Worm (Caenorhabditis elegans) whole organism, midembryonic: Measurements from ENCODE around the gene cyld-1.

Source experiments
- T22C8.4 ChIP-seq: fragments of 200-800 bp; sonication (Bioruptor generic); IDR thresholded peaks from 2 replicates; pipeline ENCODE4 v1.3.6; 2022; ENCODE audit warnings: missing genetic modification characterization, missing compliant biosample characterization
- cog-1 ChIP-seq: sonication (generic microtip); optimal IDR thresholded peaks from 2 replicates; lab custom pipeline; 2016; ENCODE audit warnings: missing genetic modification characterization, missing compliant biosample characterization
- flt-1 ChIP-seq: fragments of 200-800 bp; sonication (Bioruptor generic); IDR thresholded peaks from 2 replicates; pipeline ENCODE4 v1.3.6; 2022; ENCODE audit warnings: missing genetic modification characterization, missing compliant biosample characterization
- klf-2 ChIP-seq: fragments of 200-800 bp; sonication (Bioruptor generic); conservative IDR thresholded peaks from 2 replicates; pipeline ENCODE4 v1.3.6; 2022; ENCODE audit warnings: missing genetic modification reagents, missing genetic modification characterization, missing compliant biosample characterization
- med-1 ChIP-seq: sonication (generic microtip); optimal IDR thresholded peaks from 2 replicates; lab custom pipeline; 2017; ENCODE audit warnings: missing genetic modification characterization, mild to moderate bottlenecking, missing compliant biosample characterization, antibody characterized with exemption, missing genetic modification reagents; ENCODE audit not compliant: insufficient read depth
- ref-1 ChIP-seq: fragments of 200-800 bp; sonication (Bioruptor generic); conservative IDR thresholded peaks from 2 replicates; pipeline ENCODE4 v1.3.6; 2022; ENCODE audit warnings: missing genetic modification reagents, missing genetic modification characterization, missing compliant biosample characterization
- tab-1 ChIP-seq: fragments of 200-800 bp; sonication (Bioruptor generic); IDR thresholded peaks from 2 replicates; pipeline ENCODE4 v1.3.6; 2022; ENCODE audit warnings: missing genetic modification characterization, missing compliant biosample characterization
- ztf-23 ChIP-seq: fragments of 200-800 bp; sonication (Bioruptor generic); IDR thresholded peaks from 2 replicates; pipeline ENCODE4 v1.3.6; 2022; ENCODE audit warnings: missing genetic modification reagents, missing genetic modification characterization, missing compliant biosample characterization
- ztf-29 ChIP-seq: fragments of 200-800 bp; sonication (Bioruptor generic); IDR thresholded peaks from 2 replicates; pipeline ENCODE4 v1.3.6; 2022; ENCODE audit warnings: missing genetic modification reagents, missing genetic modification characterization, missing compliant biosample characterization

DNA sequence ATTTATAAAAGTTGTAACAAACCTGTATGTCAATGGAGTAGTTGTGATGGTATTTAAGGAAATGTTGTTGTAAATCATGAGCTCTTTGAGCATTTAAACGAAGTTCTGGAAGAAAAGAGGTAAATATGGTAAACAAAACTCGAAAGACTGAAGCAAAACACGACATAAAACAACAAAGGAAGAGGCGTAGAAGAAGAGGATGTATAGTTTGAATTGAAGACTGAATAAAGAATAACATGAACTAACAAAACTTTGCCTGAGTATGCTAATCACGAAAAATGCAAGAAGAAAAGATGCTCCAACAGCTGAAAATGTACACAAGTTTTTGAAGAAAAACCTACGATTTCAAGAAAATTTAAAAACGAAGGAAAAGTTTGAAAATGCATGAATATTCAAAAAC, 39.4 kb downstream of the cyld-1 start, which contains the start of gene ZK757.1:
- TF ChIP-seq tab-1: no peak
- TF ChIP-seq cog-1 (tag; lab: Kevin White, UChicago): no peak
- TF ChIP-seq klf-2: no peak
- no peak for TF ChIP-seq med-1 (GFP tag; lab: Kevin White, UChicago)
- TF ChIP-seq ztf-23 (GFP tag; lab: Robert Waterston, UW): no peak
- TF ChIP-seq flt-1: no peak
- TF ChIP-seq ref-1 (GFP tag; lab: Robert Waterston, UW): no peak
- no peak for TF ChIP-seq T22C8.4 (GFP tag; lab: Robert Waterston, UW)
- TF ChIP-seq ztf-29: no peak
